Fruit fly (Drosophila melanogaster): Measurements from ENCODE around the gene MFS3.

Gene MFS3

dm6 chr2L:1120206-1120902 is 22.6 kb upstream of the MFS3 start:
- TF ChIP-seq CG14655 (GFP tag; optimal IDR thresholded peaks at IDR 0.05) (peak; percentile 24), CG4496 (GFP tag; IDR thresholded peaks at IDR 0.05) (peak; percentile 54; the same call in 1 of the 3 replicates), Snoo (tag; optimal IDR thresholded peaks at IDR 0.05) (no peak), CG34367 (tag; optimal IDR thresholded peaks at IDR 0.05) (no peak)

dm6 chr2L:1121942-1122710 is 20.9 kb upstream of the MFS3 start:
- TF ChIP-seq Ets98B (GFP tag; IDR thresholded peaks at IDR 0.05) (no peak), gl (tag; optimal IDR thresholded peaks at IDR 0.05) (no peak), CG32121 (GFP tag; IDR thresholded peaks at IDR 0.05) (no peak), Snoo (tag; optimal IDR thresholded peaks at IDR 0.05) (no peak), fd96Ca (GFP tag; IDR thresholded peaks at IDR 0.05) (no peak), CG9948 (tag; optimal IDR thresholded peaks at IDR 0.05) (no peak), CG4496 (GFP tag; IDR thresholded peaks at IDR 0.05) (no peak), D1 (tag; optimal IDR thresholded peaks at IDR 0.05) (no peak), Pif1A (GFP tag; optimal IDR thresholded peaks at IDR 0.05) (no peak), CG8301 (tag; optimal IDR thresholded peaks at IDR 0.05) (no peak), EcR (GFP tag; optimal IDR thresholded peaks at IDR 0.05) (no peak), CG14655 (GFP tag; optimal IDR thresholded peaks at IDR 0.05) (no peak)

dm6 chr2L:1122711-1122960 is 20.4 kb upstream of the MFS3 start:
- TF ChIP-seq gl (tag; optimal IDR thresholded peaks at IDR 0.05): no peak
- TF ChIP-seq CG8159 (tag; optimal IDR thresholded peaks at IDR 0.05): no peak
- TF ChIP-seq CG9948 (tag; optimal IDR thresholded peaks at IDR 0.05): no peak
- TF ChIP-seq rn (GFP tag; IDR thresholded peaks at IDR 0.05): no peak
- TF ChIP-seq Ets98B (GFP tag; IDR thresholded peaks at IDR 0.05): no peak
- no peak for TF ChIP-seq CG8301 (tag; optimal IDR thresholded peaks at IDR 0.05)
- TF ChIP-seq EcR (GFP tag; optimal IDR thresholded peaks at IDR 0.05): no peak
- TF ChIP-seq Snoo (tag; optimal IDR thresholded peaks at IDR 0.05): no peak
- TF ChIP-seq CG17806 (tag; optimal IDR thresholded peaks at IDR 0.05): no peak
- TF ChIP-seq D1 (tag; optimal IDR thresholded peaks at IDR 0.05): no peak
- TF ChIP-seq CG4496 (GFP tag; IDR thresholded peaks at IDR 0.05): no peak

dm6 chr2L:1123078-1123818 is 19.8 kb upstream of the MFS3 start:
- TF ChIP-seq EcR (GFP tag; optimal IDR thresholded peaks at IDR 0.05) (peak; percentile 70), Snoo (tag; optimal IDR thresholded peaks at IDR 0.05) (no peak)

- TF ChIP-seq Ets98B (GFP tag; IDR thresholded peaks at IDR 0.05): no peak
- TF ChIP-seq CG4496 (GFP tag; IDR thresholded peaks at IDR 0.05): no peak
- no peak for TF ChIP-seq CG34367 (tag; optimal IDR thresholded peaks at IDR 0.05)
- TF ChIP-seq CG9948 (tag; optimal IDR thresholded peaks at IDR 0.05): no peak
- no peak for TF ChIP-seq EcR (GFP tag; optimal IDR thresholded peaks at IDR 0.05)
- no peak for TF ChIP-seq CG32121 (GFP tag; IDR thresholded peaks at IDR 0.05)
- TF ChIP-seq CG17806 (tag; optimal IDR thresholded peaks at IDR 0.05): no peak
- TF ChIP-seq CG8159 (tag; optimal IDR thresholded peaks at IDR 0.05): no peak
- no peak for TF ChIP-seq rn (GFP tag; IDR thresholded peaks at IDR 0.05)
- no peak for TF ChIP-seq CG14655 (GFP tag; optimal IDR thresholded peaks at IDR 0.05)
- no peak for TF ChIP-seq Snoo (tag; optimal IDR thresholded peaks at IDR 0.05)
These were observed 18.7 kb upstream of the MFS3 start for dm6 chr2L:1124265-1124664.

- TF ChIP-seq CG8301 (tag; optimal IDR thresholded peaks at IDR 0.05) (no peak), CG4496 (GFP tag; IDR thresholded peaks at IDR 0.05) (peak; percentile 25; the same call in 1 of the 3 replicates), CG12605 (GFP tag; IDR thresholded peaks at IDR 0.05) (0 out of 2 replicates have a peak, but pooled peaks have one; percentile 18)
These were observed 17.6 kb upstream of the MFS3 start for dm6 chr2L:1125437-1125836.

- TF ChIP-seq CG14655 (GFP tag; optimal IDR thresholded peaks at IDR 0.05): no peak
- TF ChIP-seq CG9948 (tag; optimal IDR thresholded peaks at IDR 0.05): no peak
- TF ChIP-seq Snoo (tag; optimal IDR thresholded peaks at IDR 0.05): no peak
- TF ChIP-seq CG8159 (tag; optimal IDR thresholded peaks at IDR 0.05): no peak
- no peak for TF ChIP-seq gl (tag; optimal IDR thresholded peaks at IDR 0.05)
These were observed 16.5 kb upstream of the MFS3 start for dm6 chr2L:1126527-1126926.

dm6 chr2L:1127434-1128089 is 15.4 kb upstream of the MFS3 start:
- TF ChIP-seq CG9948 (tag; optimal IDR thresholded peaks at IDR 0.05) (no peak), fd96Ca (GFP tag; IDR thresholded peaks at IDR 0.05) (no peak), CG10348 (GFP tag; IDR thresholded peaks at IDR 0.05) (no peak), CG13204 (GFP tag; optimal IDR thresholded peaks at IDR 0.05) (no peak), gl (tag; optimal IDR thresholded peaks at IDR 0.05) (no peak), CG8159 (tag; optimal IDR thresholded peaks at IDR 0.05) (no peak), D1 (tag; optimal IDR thresholded peaks at IDR 0.05) (no peak), CG32121 (GFP tag; IDR thresholded peaks at IDR 0.05) (no peak), CG4496 (GFP tag; IDR thresholded peaks at IDR 0.05) (no peak), CG17806 (tag; optimal IDR thresholded peaks at IDR 0.05) (no peak), CG34367 (tag; optimal IDR thresholded peaks at IDR 0.05) (no peak), rn (GFP tag; IDR thresholded peaks at IDR 0.05) (no peak), CG14655 (GFP tag; optimal IDR thresholded peaks at IDR 0.05) (no peak), Ets98B (GFP tag; IDR thresholded peaks at IDR 0.05) (no peak)

All from whole organism, pupa.